Fruit fly (Drosophila melanogaster) whole organism, embryonic: ENCODE results near the gene Mnn1.

Source experiments
- Bteb2 ChIP-seq: fragments of 200-800 bp; sonication (Bioruptor generic); optimal IDR thresholded peaks from 2 replicates; lab custom pipeline; 2016; ENCODE audit warnings: missing biosample characterization, missing genetic modification characterization
- CG1024 ChIP-seq: fragments of 200-800 bp; sonication (Bioruptor generic); IDR thresholded peaks from 2 replicates; pipeline ENCODE4 v1.3.6; 2022; ENCODE audit warnings: missing biosample characterization, missing genetic modification characterization
- CG13296 ChIP-seq: fragments of 200-800 bp; sonication (Bioruptor generic); optimal IDR thresholded peaks from 3 replicates; lab custom pipeline; 2018; ENCODE audit warnings: missing biosample characterization, mild to moderate bottlenecking, missing genetic modification characterization
- CG15011 ChIP-seq: fragments of 200-800 bp; sonication (Bioruptor generic); optimal IDR thresholded peaks from 3 replicates; lab custom pipeline; 2018; ENCODE audit warnings: missing biosample characterization, mild to moderate bottlenecking, missing genetic modification characterization
- CG15073 ChIP-seq: fragments of 200-800 bp; sonication (Bioruptor generic); optimal IDR thresholded peaks from 2 replicates; lab custom pipeline; 2016; ENCODE audit warnings: missing biosample characterization, missing genetic modification characterization
- CG1602 ChIP-seq: fragments of 200-800 bp; sonication (Bioruptor generic); optimal IDR thresholded peaks from 3 replicates; lab custom pipeline; 2016; ENCODE audit warnings: missing biosample characterization, missing genetic modification characterization
- CG17802 ChIP-seq: fragments of 200-800 bp; sonication (Bioruptor generic); optimal IDR thresholded peaks from 2 replicates; lab custom pipeline; 2018; ENCODE audit warnings: missing biosample characterization, mild to moderate bottlenecking, missing genetic modification characterization, moderate library complexity
- CG2120 ChIP-seq: fragments of 200-800 bp; sonication (Bioruptor generic); optimal IDR thresholded peaks from 3 replicates; lab custom pipeline; 2016; ENCODE audit warnings: missing biosample characterization, missing genetic modification characterization
- CG2202 ChIP-seq: fragments of 200-800 bp; sonication (Bioruptor generic); optimal IDR thresholded peaks from 2 replicates; lab custom pipeline; 2018; ENCODE audit warnings: missing biosample characterization, mild to moderate bottlenecking, missing genetic modification characterization
- CG2712 ChIP-seq: fragments of 200-800 bp; optimal IDR thresholded peaks from 3 replicates; lab custom pipeline; 2019; ENCODE audit warnings: missing biosample characterization, mild to moderate bottlenecking, missing genetic modification characterization, moderate library complexity
- CG30431 ChIP-seq: fragments of 200-800 bp; sonication (Bioruptor generic); optimal IDR thresholded peaks from 2 replicates; lab custom pipeline; 2017; ENCODE audit warnings: missing biosample characterization, missing genetic modification characterization
- CG32532 ChIP-seq: fragments of 200-800 bp; sonication (Bioruptor generic); IDR thresholded peaks from 2 replicates; pipeline ENCODE4 v1.3.6; 2022; ENCODE audit warnings: missing biosample characterization, missing genetic modification characterization
- CG3281 ChIP-seq: fragments of 200-800 bp; sonication (Bioruptor generic); optimal IDR thresholded peaks from 3 replicates; lab custom pipeline; 2017; ENCODE audit warnings: missing biosample characterization, mild to moderate bottlenecking, missing genetic modification characterization
- CG42726 ChIP-seq: fragments of 200-800 bp; sonication (Bioruptor generic); IDR thresholded peaks from 2 replicates; pipeline ENCODE4 v1.3.6; 2022; ENCODE audit warnings: missing biosample characterization, missing genetic modification characterization; ENCODE audit not compliant: partially characterized antibody
- CG43689 ChIP-seq: fragments of 200-800 bp; sonication (Bioruptor generic); IDR thresholded peaks from 2 replicates; pipeline ENCODE4 v1.3.6; 2022; ENCODE audit warnings: missing biosample characterization, missing genetic modification characterization
- CG4617 ChIP-seq: fragments of 200-800 bp; sonication (Bioruptor generic); optimal IDR thresholded peaks from 3 replicates; lab custom pipeline; 2016; ENCODE audit warnings: missing biosample characterization, missing genetic modification characterization, borderline replicate concordance
- CG5180 ChIP-seq: fragments of 200-800 bp; sonication (Bioruptor generic); optimal IDR thresholded peaks from 3 replicates; lab custom pipeline; 2017; ENCODE audit warnings: missing biosample characterization, missing genetic modification characterization, mild to moderate bottlenecking, moderate library complexity, missing genetic modification reagents
- CG8478 ChIP-seq: fragments of >200 bp; optimal IDR thresholded peaks from 2 replicates; lab custom pipeline; 2018
- CG9727 ChIP-seq: fragments of 200-800 bp; sonication (Bioruptor generic); optimal IDR thresholded peaks from 3 replicates; lab custom pipeline; 2017; ENCODE audit warnings: missing biosample characterization, mild to moderate bottlenecking, missing genetic modification characterization
- CG9797 ChIP-seq: fragments of 200-800 bp; sonication (Bioruptor generic); optimal IDR thresholded peaks from 3 replicates; lab custom pipeline; 2018; ENCODE audit warnings: missing biosample characterization, mild to moderate bottlenecking, missing genetic modification characterization
- CG9817 ChIP-seq: fragments of 200-800 bp; sonication (Bioruptor generic); optimal IDR thresholded peaks from 2 replicates; lab custom pipeline; 2018; ENCODE audit warnings: missing biosample characterization, mild to moderate bottlenecking, missing genetic modification characterization, moderate library complexity
- D19A ChIP-seq: fragments of 200-800 bp; optimal IDR thresholded peaks from 3 replicates; lab custom pipeline; 2019; ENCODE audit warnings: missing biosample characterization, mild to moderate bottlenecking, missing genetic modification characterization, moderate library complexity
- Deaf1 ChIP-seq: fragments of 200-800 bp; optimal IDR thresholded peaks from 3 replicates; lab custom pipeline; 2019; ENCODE audit warnings: missing biosample characterization, mild to moderate bottlenecking, missing genetic modification characterization, moderate library complexity
- Ets65A ChIP-seq: fragments of 200-800 bp; sonication (Bioruptor generic); peaks from one replicate; lab custom pipeline; 2016; ENCODE audit warnings: missing biosample characterization, missing genetic modification characterization
- HmgD ChIP-seq: fragments of 200-800 bp; sonication (Bioruptor generic); optimal IDR thresholded peaks from 3 replicates; lab custom pipeline; 2016; ENCODE audit warnings: missing biosample characterization, missing genetic modification characterization
- Meics ChIP-seq: fragments of 200-800 bp; sonication (Bioruptor generic); optimal IDR thresholded peaks from 2 replicates; lab custom pipeline; 2017; ENCODE audit warnings: missing biosample characterization, mild to moderate bottlenecking, missing genetic modification characterization
- NFAT ChIP-seq: fragments of 200-800 bp; sonication (Bioruptor generic); IDR thresholded peaks from 2 replicates; pipeline ENCODE4 v1.3.6; 2022; ENCODE audit warnings: missing biosample characterization, missing genetic modification characterization
- Nf-YA ChIP-seq: fragments of 200-800 bp; sonication (Bioruptor generic); IDR thresholded peaks from 2 replicates; pipeline ENCODE4 v1.3.6; 2022; ENCODE audit warnings: missing biosample characterization, missing genetic modification characterization
- Nf-YB ChIP-seq: fragments of 200-800 bp; sonication (Bioruptor generic); optimal IDR thresholded peaks from 3 replicates; lab custom pipeline; 2019; ENCODE audit warnings: missing biosample characterization, mild to moderate bottlenecking, missing genetic modification characterization, moderate library complexity
- Side ChIP-seq: fragments of 200-800 bp; sonication (Bioruptor generic); optimal IDR thresholded peaks from 2 replicates; lab custom pipeline; 2016; ENCODE audit warnings: missing biosample characterization, missing genetic modification characterization
- ab ChIP-seq: fragments of 200-800 bp; sonication (Bioruptor generic); optimal IDR thresholded peaks from 2 replicates; lab custom pipeline; 2016; ENCODE audit warnings: missing biosample characterization, missing genetic modification characterization
- ara ChIP-seq: fragments of 200-800 bp; sonication (Bioruptor generic); IDR thresholded peaks from 2 replicates; pipeline ENCODE4 v1.3.6; 2022; ENCODE audit warnings: missing biosample characterization, missing genetic modification characterization
- bab2 ChIP-seq: fragments of 200-800 bp; sonication (Bioruptor generic); optimal IDR thresholded peaks from 2 replicates; lab custom pipeline; 2016; ENCODE audit warnings: missing biosample characterization, missing genetic modification characterization
- dmrt11E ChIP-seq: fragments of 200-800 bp; sonication (Bioruptor generic); optimal IDR thresholded peaks from 3 replicates; lab custom pipeline; 2018; ENCODE audit warnings: missing biosample characterization, mild to moderate bottlenecking, missing genetic modification characterization, moderate library complexity
- exex ChIP-seq: fragments of 200-800 bp; sonication (Bioruptor generic); optimal IDR thresholded peaks from 4 replicates; lab custom pipeline; 2018; ENCODE audit warnings: missing biosample characterization, mild to moderate bottlenecking, missing genetic modification characterization, moderate library complexity
- fd3F ChIP-seq: fragments of 200-800 bp; sonication (Bioruptor generic); optimal IDR thresholded peaks from 2 replicates; lab custom pipeline; 2018; ENCODE audit warnings: missing biosample characterization, mild to moderate bottlenecking, missing genetic modification characterization, moderate library complexity
- grau ChIP-seq: fragments of 200-800 bp; optimal IDR thresholded peaks from 3 replicates; lab custom pipeline; 2019; ENCODE audit warnings: missing biosample characterization, mild to moderate bottlenecking, missing genetic modification characterization, moderate library complexity
- otp ChIP-seq: fragments of 200-800 bp; sonication (Bioruptor generic); IDR thresholded peaks from 3 replicates; pipeline ENCODE4, ENCODE4 v1.3.6; 2022; ENCODE audit warnings: missing biosample characterization, missing genetic modification characterization
- pros ChIP-seq: fragments of 200-800 bp; sonication (Bioruptor generic); optimal IDR thresholded peaks from 3 replicates; lab custom pipeline; 2019; ENCODE audit warnings: missing biosample characterization, mild to moderate bottlenecking, missing genetic modification characterization, moderate library complexity
- schlank ChIP-seq: fragments of 200-800 bp; sonication (Bioruptor generic); optimal IDR thresholded peaks from 2 replicates; lab custom pipeline; 2018; ENCODE audit warnings: missing biosample characterization, mild to moderate bottlenecking, missing genetic modification characterization
- sens ChIP-seq: fragments of 200-800 bp; sonication (Bioruptor generic); peaks from one replicate; lab custom pipeline; 2016; ENCODE audit warnings: missing biosample characterization, missing genetic modification characterization
- seq ChIP-seq: fragments of 200-800 bp; sonication (Bioruptor generic); IDR thresholded peaks from 2 replicates; pipeline ENCODE4 v1.3.6; 2022; ENCODE audit warnings: missing biosample characterization, missing genetic modification characterization
- sim ChIP-seq: fragments of 200-800 bp; sonication (Bioruptor generic); IDR thresholded peaks from 2 replicates; pipeline ENCODE4 v1.3.6; 2022; ENCODE audit warnings: missing biosample characterization, missing genetic modification characterization
- sug ChIP-seq: fragments of 200-800 bp; optimal IDR thresholded peaks from 2 replicates; lab custom pipeline; 2019; ENCODE audit warnings: missing biosample characterization, mild to moderate bottlenecking, missing genetic modification characterization, moderate library complexity
- tgo ChIP-seq: fragments of 200-800 bp; sonication (Bioruptor generic); IDR thresholded peaks from 3 replicates; pipeline ENCODE4 v1.3.6; 2022; ENCODE audit warnings: missing biosample characterization, missing genetic modification characterization
- tin ChIP-seq: fragments of 200-800 bp; sonication (Bioruptor generic); optimal IDR thresholded peaks from 3 replicates; lab custom pipeline; 2016; ENCODE audit warnings: missing biosample characterization, missing genetic modification characterization
- trh ChIP-seq: fragments of 200-800 bp; sonication (Bioruptor generic); optimal IDR thresholded peaks from 2 replicates; lab custom pipeline; 2016; ENCODE audit warnings: missing biosample characterization, missing genetic modification characterization
- unc-4 ChIP-seq: fragments of 200-800 bp; sonication (Bioruptor generic); IDR thresholded peaks from 2 replicates; pipeline ENCODE4 v1.3.6; 2022; ENCODE audit warnings: missing biosample characterization, missing genetic modification characterization; ENCODE audit not compliant: partially characterized antibody
- yki ChIP-seq: fragments of >200 bp; optimal IDR thresholded peaks from 3 replicates; lab custom pipeline; 2018
- zen2 ChIP-seq: fragments of 200-800 bp; sonication (Bioruptor generic); IDR thresholded peaks from 3 replicates; pipeline ENCODE4 v1.3.6; 2022; ENCODE audit warnings: missing biosample characterization, missing genetic modification characterization; ENCODE audit not compliant: partially characterized antibody

Gene Mnn1

dm6 chr2L:7043039-7043905, 12.8 kb upstream of the Mnn1 start (continued):
- TF ChIP-seq sens = peak; percentile 94
- TF ChIP-seq schlank (tag; lab: Kevin White, UChicago) = no peak
- peak; percentile 66 for TF ChIP-seq seq (GFP tag; lab: Robert Waterston, UW)
- TF ChIP-seq pros (GFP tag; lab: Kevin White, UChicago) = peak; percentile 20
- TF ChIP-seq ab (GFP tag; lab: Kevin White, UChicago) = no peak
- no peak for TF ChIP-seq Ets65A
- peak; percentile 35 for TF ChIP-seq CG2120 (GFP tag; lab: Kevin White, UChicago)
- TF ChIP-seq CG43689 (GFP tag; lab: Robert Waterston, UW) = no peak
- no peak for TF ChIP-seq CG9817 (tag; lab: Kevin White, UChicago)
- no peak for TF ChIP-seq CG2712
- TF ChIP-seq CG32532 (GFP tag; lab: Robert Waterston, UW) = no peak
- no peak for TF ChIP-seq CG30431 (GFP tag; lab: Kevin White, UChicago)
- TF ChIP-seq Meics (GFP tag; lab: Kevin White, UChicago) = no peak
- no peak for TF ChIP-seq D19A (tag; lab: Kevin White, UChicago)
- peak; percentile 33 for TF ChIP-seq CG3281 (GFP tag; lab: Kevin White, UChicago)
- TF ChIP-seq CG42726 (GFP tag; lab: Robert Waterston, UW) = no peak
- no peak for TF ChIP-seq CG5180
- TF ChIP-seq dmrt11E = peak; percentile 52
- TF ChIP-seq exex (tag; lab: Kevin White, UChicago) = no peak
- TF ChIP-seq Side (GFP tag; lab: Kevin White, UChicago) = no peak
- TF ChIP-seq Deaf1 (tag; lab: Kevin White, UChicago) = no peak
- no peak for TF ChIP-seq tin (GFP tag; lab: Kevin White, UChicago)
- TF ChIP-seq ara = 0 out of 2 replicates have a peak, but pooled peaks have one; percentile 39
- TF ChIP-seq CG1024 (GFP tag; lab: Robert Waterston, UW) = peak; percentile 36; the same call in 1 of the 2 replicates
- no peak for TF ChIP-seq CG15073
- TF ChIP-seq trh (GFP tag; lab: Kevin White, UChicago) = no peak
- no peak for TF ChIP-seq CG17802
- peak; percentile 73 for TF ChIP-seq otp (GFP tag; lab: Robert Waterston, UW)
- no peak for TF ChIP-seq yki (lab: Kevin White, UChicago)
- TF ChIP-seq zen2 (GFP tag; lab: Robert Waterston, UW) = no peak
- 0 out of 2 replicates have a peak, but pooled peaks have one; percentile 9 for TF ChIP-seq sim (GFP tag; lab: Robert Waterston, UW)
- peak; percentile 13 for TF ChIP-seq CG9727 (GFP tag; lab: Kevin White, UChicago)
- no peak for TF ChIP-seq fd3F (GFP tag; lab: Kevin White, UChicago)
- TF ChIP-seq HmgD = no peak
- no peak for TF ChIP-seq tgo (GFP tag; lab: Robert Waterston, UW)
- TF ChIP-seq CG1602 (GFP tag; lab: Kevin White, UChicago) = no peak
- TF ChIP-seq CG9797 (GFP tag; lab: Kevin White, UChicago) = no peak
- TF ChIP-seq Nf-YA (GFP tag; lab: Robert Waterston, UW) = no peak
- no peak for TF ChIP-seq CG4617 (GFP tag; lab: Kevin White, UChicago)
- no peak for TF ChIP-seq CG15011 (GFP tag; lab: Kevin White, UChicago)
- peak; percentile 9 for TF ChIP-seq Nf-YB (GFP tag; lab: Kevin White, UChicago)
- TF ChIP-seq bab2 = peak; percentile 24
- TF ChIP-seq NFAT (GFP tag; lab: Robert Waterston, UW) = 0 out of 2 replicates have a peak, but pooled peaks have one; percentile 24
- peak; percentile 85 for TF ChIP-seq grau
- TF ChIP-seq sug (tag; lab: Kevin White, UChicago) = no peak
- TF ChIP-seq unc-4 = no peak
- TF ChIP-seq CG8478 (lab: Kevin White, UChicago) = no peak
- peak; percentile 69 for TF ChIP-seq CG2202
- TF ChIP-seq Bteb2 (GFP tag; lab: Kevin White, UChicago) = no peak
- TF ChIP-seq CG13296 (GFP tag; lab: Kevin White, UChicago) = no peak
